Worm (Caenorhabditis elegans) whole organism, L2 larva: ENCODE results near the gene K02F3.9.

Source experiments
- R02D3.7 ChIP-seq: fragments of 150-350 bp; optimal IDR thresholded peaks from 2 replicates; lab custom pipeline; 2014; ENCODE audit warnings: missing biosample characterization, missing genetic modification characterization
- ceh-16 ChIP-seq: fragments of 150-350 bp; optimal IDR thresholded peaks from 2 replicates; lab custom pipeline; 2014; ENCODE audit warnings: missing biosample characterization, missing genetic modification characterization
- ceh-82 ChIP-seq: fragments of 150-350 bp; optimal IDR thresholded peaks from 2 replicates; lab custom pipeline; 2014; ENCODE audit warnings: missing biosample characterization, missing genetic modification characterization
- egl-27 ChIP-seq: sonication (generic microtip); optimal IDR thresholded peaks from 3 replicates; lab custom pipeline; 2017; ENCODE audit warnings: missing biosample characterization, missing genetic modification reagents, missing genetic modification characterization
- fos-1 ChIP-seq: fragments of 150-350 bp; optimal IDR thresholded peaks from 2 replicates; lab custom pipeline; 2014; ENCODE audit warnings: missing biosample characterization, missing genetic modification characterization
- lin-11 ChIP-seq: fragments of 150-350 bp; sonication (generic microtip); optimal IDR thresholded peaks from 2 replicates; lab custom pipeline; 2014; ENCODE audit warnings: missing biosample characterization, missing genetic modification characterization, inconsistent platforms, mixed read lengths
- lsy-2 ChIP-seq, 2 experiments: fragments of 150-350 bp in 1 of 2; sonication (generic microtip) in 1 of 2; optimal IDR thresholded peaks; 2 replicates each; lab custom pipeline; 2014 to 2017; ENCODE audit warnings: missing biosample characterization in 2 of 2, missing genetic modification characterization in 2 of 2
- nhr-11 ChIP-seq: fragments of 150-350 bp; optimal IDR thresholded peaks from 2 replicates; lab custom pipeline; 2014; ENCODE audit warnings: missing biosample characterization, missing genetic modification characterization
- nhr-12 ChIP-seq: fragments of 150-350 bp; optimal IDR thresholded peaks from 2 replicates; lab custom pipeline; 2014; ENCODE audit warnings: missing biosample characterization, missing genetic modification characterization
- nhr-77 ChIP-seq: fragments of 150-350 bp; optimal IDR thresholded peaks from 2 replicates; lab custom pipeline; 2014; ENCODE audit warnings: missing biosample characterization, missing genetic modification characterization
- snpc-4 ChIP-seq: fragments of 150-350 bp; optimal IDR thresholded peaks from 2 replicates; lab custom pipeline; 2014; ENCODE audit warnings: missing biosample characterization, missing genetic modification characterization
- unc-62 ChIP-seq: fragments of 150-350 bp; optimal IDR thresholded peaks from 2 replicates; lab custom pipeline; 2014; ENCODE audit warnings: missing biosample characterization, missing genetic modification reagents, missing genetic modification characterization
- zag-1 ChIP-seq: fragments of 150-350 bp; optimal IDR thresholded peaks from 2 replicates; lab custom pipeline; 2014; ENCODE audit warnings: missing biosample characterization, missing genetic modification characterization

DNA sequence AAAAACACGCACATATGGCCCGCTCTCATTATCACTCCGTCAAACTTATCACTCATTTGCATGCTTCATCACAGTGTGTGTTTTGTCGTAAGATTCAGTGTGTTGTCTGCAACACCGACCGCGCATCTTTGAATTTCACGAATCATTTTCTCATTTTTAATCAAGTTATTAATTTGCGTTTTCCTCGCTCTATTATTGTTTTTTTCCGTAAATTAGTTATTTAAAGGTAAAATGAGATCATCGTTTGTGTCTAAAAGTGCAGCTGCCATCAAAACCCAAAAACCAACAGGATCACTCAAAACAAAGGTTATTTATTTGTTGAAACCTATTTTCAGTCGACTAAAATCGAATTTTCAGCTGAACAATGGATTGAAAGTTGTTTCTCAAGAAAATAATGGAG, 38.5 kb upstream of the K02F3.9 start, which contains the start of the genes T24C4.5 and ucr-2.3:
- TF ChIP-seq ceh-16 (tag; lab: Kevin White, UChicago) (no peak), fos-1 (tag; lab: Kevin White, UChicago) (no peak), nhr-12 (tag; lab: Kevin White, UChicago) (no peak), unc-62 (GFP tag; lab: Kevin White, UChicago) (no peak), nhr-77 (tag; lab: Kevin White, UChicago) (no peak), zag-1 (no peak), lin-11 (tag; lab: Kevin White, UChicago) (no peak), nhr-11 (tag; lab: Kevin White, UChicago) (no peak), lsy-2 (tag; optimal IDR thresholded peaks at IDR 0.05; lab: Kevin White, UChicago) (no peak), R02D3.7 (tag; lab: Kevin White, UChicago) (no peak), egl-27 (tag; lab: Kevin White, UChicago) (no peak), snpc-4 (no peak), ceh-82 (tag; lab: Kevin White, UChicago) (no peak)
